Worm (Caenorhabditis elegans) whole organism, midembryonic: Measurements from ENCODE around the gene ddl-3.
"Not testable (repeated sequence)": the region's sequence is repeated elsewhere in the genome, so short reads cannot be mapped to it uniquely, and the experiment has no call there.

Experiments
- T22C8.4 ChIP-seq: fragments of 200-800 bp; sonication (Bioruptor generic); IDR thresholded peaks from 2 replicates; pipeline ENCODE4 v1.3.6; 2022; ENCODE audit warnings: missing genetic modification characterization, missing compliant biosample characterization
- cog-1 ChIP-seq: sonication (generic microtip); optimal IDR thresholded peaks from 2 replicates; lab custom pipeline; 2016; ENCODE audit warnings: missing genetic modification characterization, missing compliant biosample characterization
- flt-1 ChIP-seq: fragments of 200-800 bp; sonication (Bioruptor generic); IDR thresholded peaks from 2 replicates; pipeline ENCODE4 v1.3.6; 2022; ENCODE audit warnings: missing genetic modification characterization, missing compliant biosample characterization
- klf-2 ChIP-seq: fragments of 200-800 bp; sonication (Bioruptor generic); conservative IDR thresholded peaks from 2 replicates; pipeline ENCODE4 v1.3.6; 2022; ENCODE audit warnings: missing genetic modification reagents, missing genetic modification characterization, missing compliant biosample characterization
- med-1 ChIP-seq: sonication (generic microtip); optimal IDR thresholded peaks from 2 replicates; lab custom pipeline; 2017; ENCODE audit warnings: missing genetic modification characterization, mild to moderate bottlenecking, missing compliant biosample characterization, antibody characterized with exemption, missing genetic modification reagents; ENCODE audit not compliant: insufficient read depth
- ref-1 ChIP-seq: fragments of 200-800 bp; sonication (Bioruptor generic); conservative IDR thresholded peaks from 2 replicates; pipeline ENCODE4 v1.3.6; 2022; ENCODE audit warnings: missing genetic modification reagents, missing genetic modification characterization, missing compliant biosample characterization
- tab-1 ChIP-seq: fragments of 200-800 bp; sonication (Bioruptor generic); IDR thresholded peaks from 2 replicates; pipeline ENCODE4 v1.3.6; 2022; ENCODE audit warnings: missing genetic modification characterization, missing compliant biosample characterization
- ztf-23 ChIP-seq: fragments of 200-800 bp; sonication (Bioruptor generic); IDR thresholded peaks from 2 replicates; pipeline ENCODE4 v1.3.6; 2022; ENCODE audit warnings: missing genetic modification reagents, missing genetic modification characterization, missing compliant biosample characterization
- ztf-29 ChIP-seq: fragments of 200-800 bp; sonication (Bioruptor generic); IDR thresholded peaks from 2 replicates; pipeline ENCODE4 v1.3.6; 2022; ENCODE audit warnings: missing genetic modification reagents, missing genetic modification characterization, missing compliant biosample characterization

Gene ddl-3

ce11 chrII:14318027-14318426 is 26.2 kb downstream of the ddl-3 start, which contains the start of gene Y54G11A.14:
Gene Y54G11A.14, plus strand, starts transcription at chrII:14318158.
- no peak for TF ChIP-seq ztf-29 (GFP tag; lab: Robert Waterston, UW)
- no peak for TF ChIP-seq ztf-23 (GFP tag; lab: Robert Waterston, UW)
- no peak for TF ChIP-seq ref-1 (GFP tag; lab: Robert Waterston, UW)
- no peak for TF ChIP-seq tab-1 (GFP tag; lab: Robert Waterston, UW)
- no peak for TF ChIP-seq flt-1 (GFP tag; lab: Robert Waterston, UW)
- TF ChIP-seq T22C8.4 (GFP tag; lab: Robert Waterston, UW): no peak
- no peak for TF ChIP-seq klf-2 (GFP tag; lab: Robert Waterston, UW)
- no peak for TF ChIP-seq med-1 (GFP tag; lab: Kevin White, UChicago)
- no peak for TF ChIP-seq cog-1

- no peak for TF ChIP-seq cog-1
- TF ChIP-seq med-1 (GFP tag; lab: Kevin White, UChicago): no peak
- no peak for TF ChIP-seq klf-2 (GFP tag; lab: Robert Waterston, UW)
- no peak for TF ChIP-seq tab-1 (GFP tag; lab: Robert Waterston, UW)
- TF ChIP-seq ztf-23 (GFP tag; lab: Robert Waterston, UW): no peak
- no peak for TF ChIP-seq ref-1 (GFP tag; lab: Robert Waterston, UW)
- TF ChIP-seq T22C8.4 (GFP tag; lab: Robert Waterston, UW): no peak
- TF ChIP-seq ztf-29 (GFP tag; lab: Robert Waterston, UW): no peak
Observed at ce11 chrII:14312182-14312581, 32.1 kb downstream of the ddl-3 start.

ce11 chrII:14311537-14311936 is 32.7 kb downstream of the ddl-3 start:
- no peak for TF ChIP-seq flt-1 (GFP tag; lab: Robert Waterston, UW)
- no peak for TF ChIP-seq ztf-23 (GFP tag; lab: Robert Waterston, UW)
- no peak for TF ChIP-seq cog-1
- no peak for TF ChIP-seq tab-1 (GFP tag; lab: Robert Waterston, UW)
- TF ChIP-seq T22C8.4 (GFP tag; lab: Robert Waterston, UW): no peak
- no peak for TF ChIP-seq med-1 (GFP tag; lab: Kevin White, UChicago)
- no peak for TF ChIP-seq ref-1 (GFP tag; lab: Robert Waterston, UW)
- TF ChIP-seq klf-2 (GFP tag; lab: Robert Waterston, UW): no peak
- TF ChIP-seq ztf-29 (GFP tag; lab: Robert Waterston, UW): no peak

- TF ChIP-seq klf-2 (GFP tag; lab: Robert Waterston, UW) (no peak), T22C8.4 (GFP tag; lab: Robert Waterston, UW) (no peak), ztf-29 (GFP tag; lab: Robert Waterston, UW) (no peak)
Observed at ce11 chrII:14310729-14311388, 33.4 kb downstream of the ddl-3 start, which contains the start of gene ctl-3. Gene ctl-3, minus strand, starts transcription at chrII:14310779.

ce11 chrII:14306160-14306559 is 38.1 kb downstream of the ddl-3 start, which contains the start of gene ctl-1:
Gene ctl-1, minus strand, starts transcription at chrII:14306260.
- TF ChIP-seq med-1 (GFP tag; lab: Kevin White, UChicago); T22C8.4 (GFP tag; lab: Robert Waterston, UW); ztf-29 (GFP tag; lab: Robert Waterston, UW): not testable (repeated sequence)

- not testable (repeated sequence) for TF ChIP-seq ztf-29, ztf-23, flt-1 (GFP tag; lab: Robert Waterston, UW)
Observed at ce11 chrII:14301927-14302326, 42.3 kb downstream of the ddl-3 start, which contains the start of gene ctl-2. Gene ctl-2, minus strand, starts transcription at chrII:14302027.

- TF ChIP-seq ztf-29 (GFP tag; lab: Robert Waterston, UW) (no peak), cog-1 (no peak), klf-2 (GFP tag; lab: Robert Waterston, UW) (no peak), T22C8.4 (GFP tag; lab: Robert Waterston, UW) (no peak), med-1 (GFP tag; lab: Kevin White, UChicago) (no peak), ztf-23 (GFP tag; lab: Robert Waterston, UW) (no peak), tab-1 (GFP tag; lab: Robert Waterston, UW) (no peak), flt-1 (GFP tag; lab: Robert Waterston, UW) (no peak), ref-1 (GFP tag; lab: Robert Waterston, UW) (no peak)
Observed at ce11 chrII:14299254-14299759, 44.9 kb downstream of the ddl-3 start.

ce11 chrII:14297050-14297449 is 47.2 kb downstream of the ddl-3 start, which contains the start of gene Y54G11A.7:
Gene Y54G11A.7, plus strand, starts transcription at chrII:14297305.
- not testable (repeated sequence) for TF ChIP-seq T22C8.4 (GFP tag; lab: Robert Waterston, UW); med-1 (GFP tag; lab: Kevin White, UChicago); klf-2 (GFP tag; lab: Robert Waterston, UW)

- no peak for TF ChIP-seq T22C8.4 (GFP tag; lab: Robert Waterston, UW)
- no peak for TF ChIP-seq ref-1 (GFP tag; lab: Robert Waterston, UW)
- no peak for TF ChIP-seq ztf-29 (GFP tag; lab: Robert Waterston, UW)
- TF ChIP-seq med-1 (GFP tag; lab: Kevin White, UChicago): no peak
- TF ChIP-seq klf-2 (GFP tag; lab: Robert Waterston, UW): no peak
- TF ChIP-seq flt-1 (GFP tag; lab: Robert Waterston, UW): no peak
- no peak for TF ChIP-seq ztf-23 (GFP tag; lab: Robert Waterston, UW)
- TF ChIP-seq tab-1 (GFP tag; lab: Robert Waterston, UW): no peak
- no peak for TF ChIP-seq cog-1
Observed at ce11 chrII:14296320-14296719, 47.9 kb downstream of the ddl-3 start.
